Worm (Caenorhabditis elegans) whole organism, young adult: ENCODE measurements around the gene srz-67.

Source experiments
- B0261.1 ChIP-seq: sonication (generic microtip); optimal IDR thresholded peaks from 2 replicates; lab custom pipeline; 2016; ENCODE audit warnings: mild to moderate bottlenecking, missing genetic modification characterization, moderate library complexity, missing compliant biosample characterization
- Y53G8AR.9 ChIP-seq: fragments of 200-800 bp; sonication (Bioruptor generic); conservative IDR thresholded peaks from 2 replicates; pipeline ENCODE4 v1.3.6; 2022; ENCODE audit warnings: missing genetic modification reagents, missing genetic modification characterization, missing compliant biosample characterization
- athp-1 ChIP-seq: sonication (generic microtip); optimal IDR thresholded peaks from 2 replicates; lab custom pipeline; 2017; ENCODE audit warnings: mild to moderate bottlenecking, missing genetic modification characterization, missing compliant biosample characterization
- egrh-3 ChIP-seq: fragments of 200-800 bp; sonication (Bioruptor generic); IDR thresholded peaks from 2 replicates; pipeline ENCODE4 v1.3.6; 2022; ENCODE audit warnings: missing genetic modification reagents, missing genetic modification characterization, missing compliant biosample characterization
- ets-4 ChIP-seq: fragments of 200-800 bp; sonication (Bioruptor generic); optimal IDR thresholded peaks from 2 replicates; lab custom pipeline; 2018; ENCODE audit warnings: mild to moderate bottlenecking, missing genetic modification characterization, missing compliant biosample characterization
- lin-35 ChIP-seq, 3 experiments: fragments of 150-350 bp in 2 of 3; sonication (generic microtip) in 1 of 3; optimal IDR thresholded peaks; 2 replicates each; lab custom pipeline; 2014 to 2018; ENCODE audit warnings: missing biosample characterization in 3 of 3, missing genetic modification characterization in 3 of 3, missing genetic modification reagents in 3 of 3
- nhr-120 ChIP-seq: fragments of 200-800 bp; sonication (Bioruptor generic); IDR thresholded peaks from 2 replicates; pipeline ENCODE4 v1.3.6; 2022; ENCODE audit warnings: missing genetic modification characterization, missing compliant biosample characterization
- pha-4 ChIP-seq: fragments of 150-350 bp; sonication (generic microtip); optimal IDR thresholded peaks from 2 replicates; lab custom pipeline; 2014; ENCODE audit warnings: missing biosample characterization, missing genetic modification reagents, missing genetic modification characterization
- rpc-1 ChIP-seq, 2 experiments: fragments of 150-350 bp in 1 of 2; sonication (generic microtip) in 1 of 2; optimal IDR thresholded peaks; 2 replicates each; lab custom pipeline; 2014 to 2018; ENCODE audit warnings: missing biosample characterization in 1 of 2, missing genetic modification characterization in 1 of 2, missing genetic modification reagents in 1 of 2, missing genotype in 1 of 2
- unc-62 ChIP-seq: fragments of 150-350 bp; optimal IDR thresholded peaks from 2 replicates; lab custom pipeline; 2014; ENCODE audit warnings: missing biosample characterization, missing genetic modification reagents, missing genetic modification characterization
- ztf-28 ChIP-seq: fragments of 200-800 bp; sonication (Bioruptor generic); IDR thresholded peaks from 2 replicates; pipeline ENCODE4 v1.3.6; 2022; ENCODE audit warnings: missing genetic modification reagents, missing genetic modification characterization, missing compliant biosample characterization

DNA sequence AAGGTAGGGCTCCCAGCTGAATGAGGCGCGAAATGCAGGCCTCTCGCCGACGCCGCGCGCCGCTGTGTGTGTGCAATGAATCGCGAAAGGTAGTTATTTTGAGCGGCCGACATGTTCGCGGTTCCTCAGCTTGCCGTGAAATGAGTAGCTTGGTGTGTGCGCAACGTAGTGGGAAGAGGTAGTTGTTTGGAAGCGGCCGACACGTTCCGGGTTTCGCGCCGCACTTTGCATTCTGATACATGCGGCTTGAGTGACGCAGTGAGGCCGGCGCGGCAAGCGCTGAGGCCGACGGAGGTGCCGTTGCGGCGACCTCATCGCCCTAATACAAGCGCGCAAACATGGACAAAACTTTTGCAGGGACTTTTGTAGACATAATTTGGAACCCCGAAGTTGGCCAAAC is 41.2 kb downstream of the srz-67 start:
- TF ChIP-seq nhr-120 (GFP tag; lab: Robert Waterston, UW) = no peak
- no peak for TF ChIP-seq B0261.1 (tag; lab: Kevin White, UChicago)
- TF ChIP-seq rpc-1 (optimal IDR thresholded peaks at IDR 0.05; lab: Kevin White, UChicago) = no peak
- no peak for TF ChIP-seq rpc-1 (tag; optimal IDR thresholded peaks at IDR 0.05; lab: Kevin White, UChicago)
- TF ChIP-seq egrh-3 = no peak; the same call in 1 of the 2 replicates
- TF ChIP-seq ztf-28 (GFP tag; lab: Robert Waterston, UW) = no peak
- TF ChIP-seq lin-35 (GFP tag; optimal IDR thresholded peaks at IDR 0.05; lab: Kevin White, UChicago) = no peak
- no peak for TF ChIP-seq athp-1 (tag; lab: Kevin White, UChicago)
- no peak for TF ChIP-seq ets-4 (GFP tag; lab: Kevin White, UChicago)
- TF ChIP-seq pha-4 (tag; lab: Kevin White, UChicago) = no peak
- TF ChIP-seq unc-62 (GFP tag; lab: Kevin White, UChicago) = no peak
- TF ChIP-seq Y53G8AR.9 = no peak
